Fruit fly (Drosophila melanogaster) Kc167 (cell line): Measurements from ENCODE around the gene CG31908.

ENCODE experiments used
- Myc ChIP-seq: fragments of >200 bp; optimal IDR thresholded peaks from 2 replicates; lab custom pipeline; 2017; ENCODE audit warnings: missing external identifiers
- Sin3A ChIP-seq: fragments of >200 bp; optimal IDR thresholded peaks from 2 replicates; lab custom pipeline; 2018; ENCODE audit warnings: missing external identifiers
- h ChIP-seq: fragments of >200 bp; optimal IDR thresholded peaks from 3 replicates; lab custom pipeline; 2018; ENCODE audit warnings: missing external identifiers
- insv ChIP-seq: fragments of >200 bp; optimal IDR thresholded peaks from 3 replicates; lab custom pipeline; 2018; ENCODE audit warnings: missing external identifiers
- psq ChIP-seq: fragments of >200 bp; optimal IDR thresholded peaks from 2 replicates; lab custom pipeline; 2017; ENCODE audit warnings: missing external identifiers
- ttk ChIP-seq: sonication (Bioruptor generic); optimal IDR thresholded peaks from 2 replicates; lab custom pipeline; 2017; ENCODE audit warnings: missing external identifiers

The CG31908 gene

dm6 chr2L:7050492-7051182 is 23.4 kb upstream of the CG31908 start:
- TF ChIP-seq h (lab: Kevin White, UChicago) (no peak), Sin3A (lab: Kevin White, UChicago) (no peak), ttk (lab: Kevin White, UChicago) (no peak), insv (lab: Kevin White, UChicago) (no peak), Myc (lab: Kevin White, UChicago) (no peak), psq (lab: Kevin White, UChicago) (no peak)

dm6 chr2L:7049680-7050289 is 22.6 kb upstream of the CG31908 start:
- TF ChIP-seq Myc (lab: Kevin White, UChicago), result no peak
- no peak for TF ChIP-seq h (lab: Kevin White, UChicago)
- TF ChIP-seq insv (lab: Kevin White, UChicago), result no peak

dm6 chr2L:7049009-7049647 is 21.9 kb upstream of the CG31908 start:
- TF ChIP-seq Sin3A (lab: Kevin White, UChicago), result no peak
- TF ChIP-seq ttk (lab: Kevin White, UChicago), result no peak
- no peak for TF ChIP-seq insv (lab: Kevin White, UChicago)
- TF ChIP-seq psq (lab: Kevin White, UChicago), result no peak
- TF ChIP-seq h (lab: Kevin White, UChicago), result no peak
- no peak for TF ChIP-seq Myc (lab: Kevin White, UChicago)

dm6 chr2L:7047703-7048102 is 20.5 kb upstream of the CG31908 start:
- TF ChIP-seq ttk (lab: Kevin White, UChicago) (no peak), h (lab: Kevin White, UChicago) (no peak), Sin3A (lab: Kevin White, UChicago) (no peak), psq (lab: Kevin White, UChicago) (no peak), Myc (lab: Kevin White, UChicago) (no peak), insv (lab: Kevin White, UChicago) (no peak)

dm6 chr2L:7043039-7043905 is 16.1 kb upstream of the CG31908 start:
- TF ChIP-seq psq (lab: Kevin White, UChicago), result no peak
- no peak for TF ChIP-seq Myc (lab: Kevin White, UChicago)

- TF ChIP-seq psq (lab: Kevin White, UChicago) (no peak), Myc (lab: Kevin White, UChicago) (no peak), Sin3A (lab: Kevin White, UChicago) (no peak), ttk (lab: Kevin White, UChicago) (no peak), h (lab: Kevin White, UChicago) (no peak), insv (lab: Kevin White, UChicago) (no peak)
Measured at dm6 chr2L:7042150-7042811, 15.1 kb upstream of the CG31908 start.

dm6 chr2L:7039342-7039684 is 12.1 kb upstream of the CG31908 start:
- no peak for TF ChIP-seq insv (lab: Kevin White, UChicago)
- no peak for TF ChIP-seq h (lab: Kevin White, UChicago)
- TF ChIP-seq Myc (lab: Kevin White, UChicago), result no peak
- no peak for TF ChIP-seq Sin3A (lab: Kevin White, UChicago)
- TF ChIP-seq psq (lab: Kevin White, UChicago), result no peak
- TF ChIP-seq ttk (lab: Kevin White, UChicago), result no peak

dm6 chr2L:7038404-7039341 is 11.5 kb upstream of the CG31908 start:
- TF ChIP-seq Myc (lab: Kevin White, UChicago) (no peak), Sin3A (lab: Kevin White, UChicago) (no peak), insv (lab: Kevin White, UChicago) (no peak), psq (lab: Kevin White, UChicago) (no peak), ttk (lab: Kevin White, UChicago) (no peak)

dm6 chr2L:7037773-7038327 is 10.7 kb upstream of the CG31908 start, which contains the start of gene milt:
Gene milt, plus strand, starts transcription at chr2L:7037823.
- TF ChIP-seq h (lab: Kevin White, UChicago), result no peak
- TF ChIP-seq psq (lab: Kevin White, UChicago), result no peak
- TF ChIP-seq ttk (lab: Kevin White, UChicago), result no peak
- no peak for TF ChIP-seq insv (lab: Kevin White, UChicago)
- TF ChIP-seq Sin3A (lab: Kevin White, UChicago), result no peak
- TF ChIP-seq Myc (lab: Kevin White, UChicago), result no peak
